Worm (Caenorhabditis elegans): ENCODE data around the gene F10D7.5.

- TF ChIP-seq dao-5 (tag; optimal IDR thresholded peaks at IDR 0.05) (no peak), him-1 (tag; optimal IDR thresholded peaks at IDR 0.05) (no peak), W03F9.2 (tag; optimal IDR thresholded peaks at IDR 0.05) (no peak)
Observed at ce11 chrX:17424595-17424913, 33.1 kb upstream of the F10D7.5 start.

All from whole organism, L4/young adult.